Worm (Caenorhabditis elegans): Measurements from ENCODE around the gene fre-1.

DNA sequence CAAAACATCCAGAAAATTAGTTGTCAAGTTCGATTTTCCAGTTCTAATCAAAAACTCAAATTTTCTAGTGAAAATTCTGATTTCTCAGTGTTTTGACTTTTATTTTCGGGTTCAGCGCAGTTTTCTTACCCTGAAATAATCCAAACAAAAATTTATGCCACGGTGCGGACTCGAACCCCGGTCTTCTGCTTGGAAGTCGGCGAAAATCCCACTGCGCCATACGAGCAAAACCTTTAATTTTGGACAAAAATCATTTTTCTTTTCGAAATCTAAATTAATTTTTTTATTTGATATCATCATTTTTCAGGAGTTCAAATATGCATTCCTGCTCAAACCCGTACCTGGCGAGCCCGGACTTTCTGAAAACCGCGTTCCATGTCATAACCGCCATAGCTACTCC is 38.5 kb downstream of the fre-1 start, which contains the start of gene srh-233:
- no peak for TF ChIP-seq jun-1 (tag; optimal IDR thresholded peaks at IDR 0.05)
- TF ChIP-seq pqm-1 (tag; optimal IDR thresholded peaks at IDR 0.05) = no peak
- no peak for TF ChIP-seq egl-27 (tag; optimal IDR thresholded peaks at IDR 0.05)
- TF ChIP-seq nhr-12 (tag; optimal IDR thresholded peaks at IDR 0.05) = no peak
- TF ChIP-seq ztf-11 (tag; optimal IDR thresholded peaks at IDR 0.05) = no peak
- no peak for TF ChIP-seq efl-3 (GFP tag; optimal IDR thresholded peaks at IDR 0.05)
- no peak for TF ChIP-seq nhr-11 (tag; optimal IDR thresholded peaks at IDR 0.05)
- no peak for TF ChIP-seq skn-1 (tag; optimal IDR thresholded peaks at IDR 0.05)
- TF ChIP-seq sptf-1 (tag; optimal IDR thresholded peaks at IDR 0.05) = no peak
